Fruit fly (Drosophila melanogaster): Measurements from ENCODE around the gene VhaSFD.

DNA sequence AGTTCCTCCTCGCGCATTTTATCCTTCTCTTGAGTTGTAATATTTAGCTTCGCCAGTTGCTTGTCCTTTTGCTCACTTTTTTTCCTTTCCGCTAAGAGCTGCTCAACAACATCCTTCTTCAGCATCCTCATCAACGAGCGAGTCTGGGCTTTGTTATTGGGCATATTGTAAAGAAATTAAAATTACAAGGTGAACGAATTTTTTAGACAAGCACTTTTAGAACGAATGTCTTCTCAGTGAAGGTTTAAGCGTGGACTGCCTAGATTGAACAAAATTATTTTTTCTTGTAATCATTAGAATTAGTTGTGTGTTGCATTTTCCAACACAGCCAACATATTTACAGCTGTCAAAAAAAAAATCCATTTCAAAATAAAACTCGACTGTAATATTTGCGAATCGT lies 45.4 kb downstream of the VhaSFD start, which contains the start of gene CG33552:
- TF ChIP-seq CG8478 (optimal IDR thresholded peaks at IDR 0.05) (no peak), CTCF (optimal IDR thresholded peaks at IDR 0.05) (no peak)
